Worm (Caenorhabditis elegans) whole organism, mixed stage, embryonic: ENCODE data around the gene srv-34.

Source experiments
- ces-1 ChIP-seq: fragments of 150-350 bp; optimal IDR thresholded peaks from 2 replicates; lab custom pipeline; 2014; ENCODE audit warnings: missing biosample characterization, missing genetic modification reagents, missing genetic modification characterization
- elt-3 ChIP-seq: fragments of 150-350 bp; optimal IDR thresholded peaks from 2 replicates; lab custom pipeline; 2014; ENCODE audit warnings: missing biosample characterization, missing genetic modification characterization
- nhr-237 ChIP-seq: fragments of 150-350 bp; optimal IDR thresholded peaks from 2 replicates; lab custom pipeline; 2014; ENCODE audit warnings: missing biosample characterization, missing genetic modification characterization
- sptf-1 ChIP-seq: sonication (generic microtip); optimal IDR thresholded peaks from 2 replicates; lab custom pipeline; 2017; ENCODE audit warnings: mild to moderate bottlenecking, missing genetic modification characterization, moderate library complexity, missing compliant biosample characterization
- unc-39 ChIP-seq: fragments of 150-350 bp; optimal IDR thresholded peaks from 2 replicates; lab custom pipeline; 2014; ENCODE audit warnings: missing biosample characterization, missing genetic modification characterization

DNA sequence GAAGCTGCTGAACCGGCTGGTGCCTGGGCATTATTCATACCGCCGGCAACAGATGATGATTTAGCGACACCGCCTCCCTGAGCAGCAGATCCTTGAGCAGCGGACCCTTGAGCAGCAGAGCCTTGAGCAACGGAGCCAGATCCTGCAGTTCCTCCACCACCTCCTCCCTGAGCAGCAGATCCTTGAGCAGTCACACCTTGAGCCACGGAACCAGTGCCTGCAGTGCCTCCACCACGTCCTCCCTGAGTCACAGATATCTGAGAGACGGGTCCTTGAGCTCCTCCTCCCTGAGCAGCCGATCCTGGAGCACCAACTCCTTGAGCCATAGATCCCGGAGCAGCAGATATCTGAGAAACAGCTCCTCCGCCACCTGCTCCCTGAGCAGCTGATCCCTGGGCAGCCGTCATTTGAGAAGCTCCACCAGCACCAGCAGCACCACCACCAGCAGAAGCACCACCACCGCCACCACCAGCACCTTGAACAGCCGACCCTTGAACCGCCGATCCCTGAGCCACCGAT, 1.9 kb upstream of the srv-34 start:
- TF ChIP-seq elt-3 (tag; lab: Kevin White, UChicago) (no peak), ces-1 (no peak), unc-39 (tag; lab: Kevin White, UChicago) (no peak), nhr-237 (tag; lab: Kevin White, UChicago) (no peak), sptf-1 (tag; lab: Kevin White, UChicago) (no peak)
